Fruit fly (Drosophila melanogaster): ENCODE results near the gene CG14435.
A peak's percentile ranks its signal among the peaks of the same experiment; 100 is the strongest.

Gene CG14435

DNA sequence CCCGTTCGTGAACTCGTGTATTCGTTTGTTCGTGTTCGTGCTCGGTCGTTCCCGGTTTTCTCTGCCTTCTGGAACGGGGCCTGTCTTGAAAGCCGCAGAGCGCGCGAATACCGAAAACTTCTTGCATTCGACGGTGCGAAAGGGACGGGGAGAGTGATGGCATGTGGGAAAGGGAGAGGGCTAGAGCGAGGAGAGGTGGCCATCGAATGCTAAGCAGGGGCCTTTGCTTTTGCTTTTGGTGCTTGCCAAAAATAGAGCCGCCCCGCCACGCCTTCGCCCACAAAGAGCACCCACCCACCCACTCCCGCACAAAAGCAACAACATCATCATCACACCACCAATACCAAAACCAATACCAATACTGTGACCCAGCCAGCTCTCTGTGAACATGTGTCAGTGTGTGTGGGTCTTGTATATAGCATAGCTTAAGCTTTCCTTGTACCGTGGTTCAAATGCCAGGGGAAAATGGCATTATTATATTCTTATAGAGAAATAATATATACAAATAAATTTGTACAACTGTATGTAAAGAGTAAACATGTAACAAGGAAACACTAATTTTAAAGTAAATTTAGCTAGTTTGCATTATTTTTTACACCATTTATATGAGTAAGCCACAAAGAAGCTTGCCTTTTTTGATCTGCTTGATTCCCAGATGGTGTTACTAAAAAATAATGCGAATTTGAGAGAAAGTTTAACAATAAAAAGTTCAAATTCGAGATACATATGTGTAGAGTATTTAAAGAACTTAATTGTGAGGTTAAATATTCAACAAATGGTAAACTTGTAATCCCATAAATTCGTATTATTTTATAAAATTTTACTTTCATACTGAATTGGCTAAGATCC is 23.7 kb upstream of the CG14435 start, which contains the start of gene CG14434 (continued):
- TF ChIP-seq Atf6 (GFP tag; IDR thresholded peaks at IDR 0.05) (no peak), prd (optimal IDR thresholded peaks at IDR 0.05) (no peak), prd (GFP tag; IDR thresholded peaks at IDR 0.05) (peak; percentile 64; the same call in 2 of the 3 replicates), aop (GFP tag; IDR thresholded peaks at IDR 0.05) (no peak), pho (GFP tag; optimal IDR thresholded peaks at IDR 0.05) (peak; percentile 44), lab (GFP tag; optimal IDR thresholded peaks at IDR 0.05) (peak; percentile 55), CG17802 (tag; optimal IDR thresholded peaks at IDR 0.05) (no peak), lilli (GFP tag; optimal IDR thresholded peaks at IDR 0.05) (peak; percentile 74), Abd-B (GFP tag; optimal IDR thresholded peaks at IDR 0.05) (peak; percentile 82), Nf-YA (GFP tag; IDR thresholded peaks at IDR 0.05) (0 out of 2 replicates have a peak, but pooled peaks have one; percentile 24), CG42726 (GFP tag; IDR thresholded peaks at IDR 0.05; ENCODE audit: partially characterized antibody) (no peak), onecut (GFP tag; IDR thresholded peaks at IDR 0.05) (no peak), CG1024 (GFP tag; IDR thresholded peaks at IDR 0.05) (no peak), ap (GFP tag; IDR thresholded peaks at IDR 0.05) (0 out of 2 replicates have a peak, but pooled peaks have one; percentile 2), Rx (GFP tag; IDR thresholded peaks at IDR 0.05) (no peak), CG4404 (GFP tag; IDR thresholded peaks at IDR 0.05) (peak; percentile 49), Dip2 (GFP tag; IDR thresholded peaks at IDR 0.05) (no peak), CG32772 (GFP tag; IDR thresholded peaks at IDR 0.05) (0 out of 2 replicates have a peak, but pooled peaks have one; percentile 44), CG10565 (GFP tag; optimal IDR thresholded peaks at IDR 0.05) (no peak), CG2199 (GFP tag; IDR thresholded peaks at IDR 0.05) (no peak), CG5245 (GFP tag; optimal IDR thresholded peaks at IDR 0.05) (peak; percentile 59), CkIIα-i1 (GFP tag; IDR thresholded peaks at IDR 0.05) (no peak), H15 (GFP tag; IDR thresholded peaks at IDR 0.05) (no peak; the same call in 1 of the 3 replicates), CG12769 (tag; optimal IDR thresholded peaks at IDR 0.05) (peak; percentile 59), pfk (GFP tag; optimal IDR thresholded peaks at IDR 0.05) (no peak), TFAM (GFP tag; optimal IDR thresholded peaks at IDR 0.05) (no peak), Nf-YB (GFP tag; optimal IDR thresholded peaks at IDR 0.05) (peak; percentile 73), bowl (GFP tag; IDR thresholded peaks at IDR 0.05) (no peak), CG2678 (tag; optimal IDR thresholded peaks at IDR 0.05) (peak; percentile 92), dmrt99B (tag; optimal IDR thresholded peaks at IDR 0.05) (peak; percentile 88), en (GFP tag; optimal IDR thresholded peaks at IDR 0.05) (no peak), CG11723 (GFP tag; optimal IDR thresholded peaks at IDR 0.05) (peak; percentile 85), CG6791 (GFP tag; IDR thresholded peaks at IDR 0.05; ENCODE audit: partially characterized antibody) (no peak), CG1792 (GFP tag; optimal IDR thresholded peaks at IDR 0.05) (peak; percentile 31), CHES-1-like (GFP tag; optimal IDR thresholded peaks at IDR 0.05) (peak; percentile 6), wdn (GFP tag; IDR thresholded peaks at IDR 0.05) (no peak), vvl (GFP tag; IDR thresholded peaks at IDR 0.05) (peak; percentile 38; the same call in 1 of the 2 replicates), Dp (GFP tag; optimal IDR thresholded peaks at IDR 0.05) (no peak), Gsc (GFP tag; IDR thresholded peaks at IDR 0.05) (no peak), CG6813 (GFP tag; optimal IDR thresholded peaks at IDR 0.05) (peak; percentile 78), CG17359 (tag; optimal IDR thresholded peaks at IDR 0.05) (peak; percentile 70), dysf (GFP tag; IDR thresholded peaks at IDR 0.05) (peak; percentile 72), CG7839 (tag; optimal IDR thresholded peaks at IDR 0.05) (peak; percentile 89), Usf (GFP tag; optimal IDR thresholded peaks at IDR 0.05) (peak; percentile 75), jumu (GFP tag; optimal IDR thresholded peaks at IDR 0.05) (peak; percentile 33), chn (GFP tag; optimal IDR thresholded peaks at IDR 0.05) (peak; percentile 55), Myb (GFP tag; optimal IDR thresholded peaks at IDR 0.05) (peak; percentile 42), dimm (GFP tag; IDR thresholded peaks at IDR 0.05) (no peak), CG15073 (GFP tag; optimal IDR thresholded peaks at IDR 0.05) (peak; percentile 43), Hey (tag; optimal IDR thresholded peaks at IDR 0.05) (no peak)

All from whole organism, embryonic.